Worm (Caenorhabditis elegans): ENCODE measurements around the gene mstr-2.
A peak's percentile ranks its signal among the peaks of the same experiment; 100 is the strongest.

mstr-2 gene

DNA sequence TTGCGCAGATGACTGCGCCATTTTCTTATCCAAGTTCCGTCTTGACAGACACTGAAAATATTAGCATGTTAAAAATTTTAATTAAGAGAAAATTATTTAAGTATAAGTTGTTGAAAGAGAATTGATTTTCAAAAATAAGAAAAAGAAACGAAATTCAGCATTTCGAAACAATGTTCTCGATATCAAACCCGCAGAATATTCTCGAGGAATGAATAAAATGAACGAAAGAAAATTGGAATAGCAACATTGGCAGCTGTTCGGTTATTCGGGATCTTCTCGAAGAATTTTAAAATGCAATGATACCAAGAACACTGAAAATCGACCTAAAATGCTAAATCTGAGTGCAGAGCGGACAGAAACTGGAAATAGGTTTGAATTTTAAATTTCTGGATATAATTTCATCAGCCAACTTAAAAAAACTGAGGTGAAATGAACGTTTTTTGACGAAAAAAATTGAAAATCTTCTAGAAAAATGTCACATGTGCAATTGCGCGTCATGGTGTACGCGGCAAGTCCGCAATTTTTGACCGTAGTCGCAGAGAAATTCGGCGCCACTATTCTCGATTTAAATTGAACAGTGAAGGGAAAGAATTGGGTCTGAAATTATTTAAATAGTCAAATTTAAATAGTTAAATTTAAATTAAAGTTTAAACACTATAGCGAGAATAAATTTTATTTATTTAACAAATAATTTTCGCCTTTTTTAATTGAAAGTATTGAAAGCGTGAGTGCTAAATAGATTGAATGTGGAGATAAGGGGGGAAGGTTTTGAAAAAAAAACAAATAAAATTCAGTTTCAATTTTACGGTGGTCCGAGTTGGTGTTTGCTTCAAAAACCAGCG, 39.4 kb downstream of the mstr-2 start, which contains the start of the genes cct-5 and F25F2.1 (continued):
- TF ChIP-seq F55B11.4 (tag; optimal IDR thresholded peaks at IDR 0.05; ENCODE audit: borderline replicate concordance, insufficient read depth) (no peak), attf-5 (GFP tag; optimal IDR thresholded peaks at IDR 0.05) (peak; percentile 59), madf-8 (GFP tag; conservative IDR thresholded peaks at IDR 0.05) (peak; percentile 97), die-1 (tag; optimal IDR thresholded peaks at IDR 0.05) (no peak), F10E7.11 (tag; optimal IDR thresholded peaks at IDR 0.05) (no peak), F52B5.7 (tag; optimal IDR thresholded peaks at IDR 0.05) (no peak), sptf-2 (GFP tag; optimal IDR thresholded peaks at IDR 0.05) (no peak), ceh-91 (GFP tag; IDR thresholded peaks at IDR 0.05) (peak; percentile 96), C06A6.2 (GFP tag; conservative IDR thresholded peaks at IDR 0.05) (no peak), snpc-4 (GFP tag; optimal IDR thresholded peaks at IDR 0.05) (no peak), snpc-4 (tag; optimal IDR thresholded peaks at IDR 0.05) (peak in 3 of 4 experiments; percentile 21 to 46 (median 38)), egrh-3 (GFP tag; IDR thresholded peaks at IDR 0.05) (no peak), lsl-1 (GFP tag; optimal IDR thresholded peaks at IDR 0.05) (peak; percentile 94), lin-35 (GFP tag; optimal IDR thresholded peaks at IDR 0.05) (peak in 2 of 3 experiments; percentile 62 to 66), Y79H2A.3 (GFP tag; conservative IDR thresholded peaks at IDR 0.05) (peak; percentile 81), efl-1 (GFP tag; optimal IDR thresholded peaks at IDR 0.05) (peak; percentile 97), xnd-1 (tag; optimal IDR thresholded peaks at IDR 0.05) (peak; percentile 82), snpc-1.3 (tag; optimal IDR thresholded peaks at IDR 0.05; ENCODE audit: insufficient read depth) (peak; percentile 86), rcor-1 (GFP tag; IDR thresholded peaks at IDR 0.05) (peak; percentile 80), Y53G8AR.9 (GFP tag; conservative IDR thresholded peaks at IDR 0.05) (0 out of 2 replicates have a peak, but pooled peaks have one; percentile 43), somi-1 (GFP tag; optimal IDR thresholded peaks at IDR 0.05) (no peak), lsy-27 (tag; optimal IDR thresholded peaks at IDR 0.05; ENCODE audit: borderline replicate concordance, insufficient read depth) (peak; percentile 19), ztf-18 (tag; optimal IDR thresholded peaks at IDR 0.05) (peak; percentile 79), akir-1 (GFP tag; optimal IDR thresholded peaks at IDR 0.05) (no peak), Y67H2A.10 (GFP tag; conservative IDR thresholded peaks at IDR 0.05) (peak; percentile 65; the same call in 1 of the 2 replicates), pbrm-1 (GFP tag; IDR thresholded peaks at IDR 0.05) (peak; percentile 70), hlh-12 (tag; optimal IDR thresholded peaks at IDR 0.05) (no peak), hmg-1.2 (GFP tag; IDR thresholded peaks at IDR 0.05) (peak; percentile 67), F49E8.2 (tag; optimal IDR thresholded peaks at IDR 0.05; ENCODE audit: insufficient read depth) (peak; percentile 72), B0019.2 (GFP tag; conservative IDR thresholded peaks at IDR 0.05) (peak; percentile 88), F33H1.4 (GFP tag; IDR thresholded peaks at IDR 0.05) (peak; percentile 81), ekl-4 (GFP tag; IDR thresholded peaks at IDR 0.05) (peak; percentile 79), mes-4 (tag; optimal IDR thresholded peaks at IDR 0.05) (no peak), unc-130 (GFP tag; optimal IDR thresholded peaks at IDR 0.05) (peak; percentile 79), madf-6 (GFP tag; IDR thresholded peaks at IDR 0.05) (peak; percentile 97), lir-1 (GFP tag; conservative IDR thresholded peaks at IDR 0.05) (peak; percentile 67; the same call in 1 of the 2 replicates), C17E4.6 (GFP tag; IDR thresholded peaks at IDR 0.05) (peak; percentile 61; the same call in 1 of the 2 replicates), dox-1 (GFP tag; IDR thresholded peaks at IDR 0.05) (peak; percentile 93), F37B4.10 (GFP tag; IDR thresholded peaks at IDR 0.05) (no peak), him-1 (tag; optimal IDR thresholded peaks at IDR 0.05) (peak; percentile 47), B0035.1 (tag; optimal IDR thresholded peaks at IDR 0.05) (no peak), D2030.7 (GFP tag; IDR thresholded peaks at IDR 0.05) (peak; percentile 92), gei-17 (GFP tag; optimal IDR thresholded peaks at IDR 0.05) (no peak), snpc-1.1 (tag; optimal IDR thresholded peaks at IDR 0.05; ENCODE audit: insufficient read depth) (peak; percentile 53), hsf-1 (GFP tag; IDR thresholded peaks at IDR 0.05) (peak; percentile 98), aptf-3 (GFP tag; IDR thresholded peaks at IDR 0.05) (no peak)
